Fruit fly (Drosophila melanogaster) whole organism, embryonic: Measurements from ENCODE around the gene CG13671.

Experiments
- Atf6 ChIP-seq: fragments of 200-800 bp; sonication (Bioruptor generic); IDR thresholded peaks from 2 replicates; pipeline ENCODE4 v1.3.6; 2022; ENCODE audit warnings: missing biosample characterization, missing genetic modification characterization
- Bdp1 ChIP-seq: fragments of 200-800 bp; sonication (Bioruptor generic); optimal IDR thresholded peaks from 3 replicates; lab custom pipeline; 2016; ENCODE audit warnings: missing biosample characterization, missing genetic modification characterization
- CG10321 ChIP-seq: fragments of 200-800 bp; sonication (Bioruptor generic); IDR thresholded peaks from 2 replicates; pipeline ENCODE4 v1.3.6; 2022; ENCODE audit warnings: missing biosample characterization, missing genetic modification characterization
- CG11504 ChIP-seq: fragments of 200-800 bp; sonication (Bioruptor generic); optimal IDR thresholded peaks from 3 replicates; lab custom pipeline; 2019; ENCODE audit warnings: missing biosample characterization, mild to moderate bottlenecking, missing genetic modification characterization, moderate library complexity
- CG12391 ChIP-seq: fragments of 200-800 bp; sonication (Bioruptor generic); optimal IDR thresholded peaks from 3 replicates; lab custom pipeline; 2018; ENCODE audit warnings: missing biosample characterization, mild to moderate bottlenecking, missing genetic modification characterization, moderate library complexity
- CG13296 ChIP-seq: fragments of 200-800 bp; sonication (Bioruptor generic); optimal IDR thresholded peaks from 3 replicates; lab custom pipeline; 2018; ENCODE audit warnings: missing biosample characterization, mild to moderate bottlenecking, missing genetic modification characterization
- CG13424 ChIP-seq: fragments of 200-800 bp; sonication (Bioruptor generic); optimal IDR thresholded peaks from 2 replicates; lab custom pipeline; 2019; ENCODE audit warnings: missing biosample characterization, mild to moderate bottlenecking, missing genetic modification characterization, moderate library complexity
- CG15479 ChIP-seq: fragments of 200-800 bp; sonication (Bioruptor generic); optimal IDR thresholded peaks from 3 replicates; lab custom pipeline; 2019; ENCODE audit warnings: missing biosample characterization, mild to moderate bottlenecking, missing genetic modification characterization, moderate library complexity
- CG17186 ChIP-seq: fragments of 200-800 bp; sonication (Bioruptor generic); optimal IDR thresholded peaks from 3 replicates; lab custom pipeline; 2017; ENCODE audit warnings: missing biosample characterization, missing genetic modification reagents, missing genetic modification characterization
- CG2712 ChIP-seq: fragments of 200-800 bp; optimal IDR thresholded peaks from 3 replicates; lab custom pipeline; 2019; ENCODE audit warnings: missing biosample characterization, mild to moderate bottlenecking, missing genetic modification characterization, moderate library complexity
- CG3281 ChIP-seq: fragments of 200-800 bp; sonication (Bioruptor generic); optimal IDR thresholded peaks from 3 replicates; lab custom pipeline; 2017; ENCODE audit warnings: missing biosample characterization, mild to moderate bottlenecking, missing genetic modification characterization
- CG3726 ChIP-seq: fragments of 200-800 bp; sonication (Bioruptor generic); IDR thresholded peaks from 3 replicates; pipeline ENCODE4, ENCODE4 v1.3.6; 2022; ENCODE audit warnings: missing biosample characterization, missing genetic modification characterization
- CG9932 ChIP-seq: fragments of 200-800 bp; sonication (Bioruptor generic); IDR thresholded peaks from 2 replicates; pipeline ENCODE4 v1.3.6; 2022; ENCODE audit warnings: missing biosample characterization, missing genetic modification characterization
- CoRest ChIP-seq: fragments of 200-800 bp; sonication (Bioruptor generic); optimal IDR thresholded peaks from 3 replicates; lab custom pipeline; 2018; ENCODE audit warnings: missing biosample characterization, mild to moderate bottlenecking, missing genetic modification characterization, moderate library complexity
- Dp ChIP-seq: fragments of 200-800 bp; sonication (Bioruptor generic); optimal IDR thresholded peaks from 2 replicates; lab custom pipeline; 2018; ENCODE audit warnings: missing biosample characterization, mild to moderate bottlenecking, missing genetic modification characterization, moderate library complexity
- Drgx ChIP-seq: fragments of 200-800 bp; sonication (Bioruptor generic); IDR thresholded peaks from 2 replicates; pipeline ENCODE4 v1.3.6; 2022; ENCODE audit warnings: missing biosample characterization, missing genetic modification characterization
- ERR ChIP-seq: fragments of 200-800 bp; sonication (Bioruptor generic); optimal IDR thresholded peaks from 2 replicates; lab custom pipeline; 2016; ENCODE audit warnings: missing biosample characterization, missing genetic modification characterization
- Ets65A ChIP-seq: fragments of 200-800 bp; sonication (Bioruptor generic); peaks from one replicate; lab custom pipeline; 2016; ENCODE audit warnings: missing biosample characterization, missing genetic modification characterization
- Hsf ChIP-seq: fragments of 200-800 bp; sonication (Bioruptor generic); optimal IDR thresholded peaks from 3 replicates; lab custom pipeline; 2016; ENCODE audit warnings: missing biosample characterization, missing genetic modification characterization
- Mad ChIP-seq: fragments of 200-800 bp; sonication (Bioruptor generic); optimal IDR thresholded peaks from 2 replicates; lab custom pipeline; 2016; ENCODE audit warnings: missing biosample characterization, missing genetic modification characterization
- Med ChIP-seq: fragments of 200-800 bp; sonication (Bioruptor generic); peaks from one replicate; lab custom pipeline; 2016; ENCODE audit warnings: missing biosample characterization, missing genetic modification characterization, mild to moderate bottlenecking, inconsistent platforms, moderate library complexity
- Meics ChIP-seq: fragments of 200-800 bp; sonication (Bioruptor generic); optimal IDR thresholded peaks from 2 replicates; lab custom pipeline; 2017; ENCODE audit warnings: missing biosample characterization, mild to moderate bottlenecking, missing genetic modification characterization
- Sox100B ChIP-seq: fragments of 200-800 bp; sonication (Bioruptor generic); optimal IDR thresholded peaks from 3 replicates; lab custom pipeline; 2018; ENCODE audit warnings: missing biosample characterization, mild to moderate bottlenecking, missing genetic modification characterization
- Sox102F ChIP-seq: fragments of 200-800 bp; sonication (Bioruptor generic); optimal IDR thresholded peaks from 2 replicates; lab custom pipeline; 2018; ENCODE audit warnings: missing biosample characterization, mild to moderate bottlenecking, missing genetic modification characterization, moderate library complexity
- ase ChIP-seq: fragments of 200-800 bp; sonication (Bioruptor generic); IDR thresholded peaks from 3 replicates; pipeline ENCODE4 v1.3.6; 2022; ENCODE audit warnings: missing biosample characterization, missing genetic modification characterization
- croc ChIP-seq: fragments of 200-800 bp; sonication (Bioruptor generic); conservative IDR thresholded peaks from 3 replicates; pipeline ENCODE4 v1.3.6; 2022; ENCODE audit warnings: missing biosample characterization, missing genetic modification characterization
- fd96Cb ChIP-seq: fragments of 200-800 bp; sonication (Bioruptor generic); optimal IDR thresholded peaks from 2 replicates; lab custom pipeline; 2018; ENCODE audit warnings: missing biosample characterization, mild to moderate bottlenecking, missing genetic modification characterization, moderate library complexity
- gem ChIP-seq: fragments of 200-800 bp; sonication (Bioruptor generic); optimal IDR thresholded peaks from 2 replicates; lab custom pipeline; 2019; ENCODE audit warnings: missing biosample characterization, mild to moderate bottlenecking, missing genetic modification characterization, moderate library complexity
- grau ChIP-seq: fragments of 200-800 bp; optimal IDR thresholded peaks from 3 replicates; lab custom pipeline; 2019; ENCODE audit warnings: missing biosample characterization, mild to moderate bottlenecking, missing genetic modification characterization, moderate library complexity
- inv ChIP-seq: fragments of 200-800 bp; sonication (Bioruptor generic); IDR thresholded peaks from 2 replicates; pipeline ENCODE4 v1.3.6; 2022; ENCODE audit warnings: missing biosample characterization, missing genetic modification characterization; ENCODE audit not compliant: partially characterized antibody
- kay ChIP-seq: fragments of 200-800 bp; sonication (Bioruptor generic); optimal IDR thresholded peaks from 2 replicates; lab custom pipeline; 2016; ENCODE audit warnings: missing biosample characterization, missing genetic modification characterization
- lab ChIP-seq: fragments of 200-800 bp; sonication (Bioruptor generic); optimal IDR thresholded peaks from 3 replicates; lab custom pipeline; 2017; ENCODE audit warnings: missing biosample characterization, missing genetic modification characterization, mild to moderate bottlenecking, moderate library complexity, missing genetic modification reagents
- lmd ChIP-seq: fragments of 200-800 bp; sonication (Bioruptor generic); IDR thresholded peaks from 2 replicates; pipeline ENCODE4 v1.3.6; 2022; ENCODE audit warnings: missing biosample characterization, missing genetic modification characterization
- mam ChIP-seq: fragments of 200-800 bp; sonication (Bioruptor generic); optimal IDR thresholded peaks from 3 replicates; lab custom pipeline; 2016; ENCODE audit warnings: missing biosample characterization, missing genetic modification characterization
- nmo ChIP-seq: fragments of 200-800 bp; sonication (Bioruptor generic); optimal IDR thresholded peaks from 2 replicates; lab custom pipeline; 2018; ENCODE audit warnings: missing biosample characterization, mild to moderate bottlenecking, missing genetic modification characterization, moderate library complexity
- phol ChIP-seq: fragments of 200-800 bp; sonication (Bioruptor generic); optimal IDR thresholded peaks from 3 replicates; lab custom pipeline; 2018; ENCODE audit warnings: missing biosample characterization, mild to moderate bottlenecking, missing genetic modification characterization, moderate library complexity
- row ChIP-seq: fragments of 200-800 bp; sonication (Bioruptor generic); IDR thresholded peaks from 3 replicates; pipeline ENCODE4 v1.3.6; 2022; ENCODE audit warnings: missing biosample characterization, missing genetic modification characterization
- sc ChIP-seq, 3 experiments: fragments of >200 bp in 2 of 3; fragments of 200-800 bp in 1 of 3; sonication (Bioruptor generic) in 1 of 3; optimal IDR thresholded peaks; 2 replicates in 2 of 3; 3 replicates in 1 of 3; lab custom pipeline; 2017; ENCODE audit warnings: mild to moderate bottlenecking in 1 of 3, missing biosample characterization in 1 of 3, missing genetic modification characterization in 1 of 3, missing genetic modification reagents in 1 of 3
- sd ChIP-seq: fragments of 200-800 bp; sonication (Bioruptor generic); optimal IDR thresholded peaks from 3 replicates; lab custom pipeline; 2018; ENCODE audit warnings: missing biosample characterization, mild to moderate bottlenecking, missing genetic modification characterization, moderate library complexity
- sens ChIP-seq: fragments of 200-800 bp; sonication (Bioruptor generic); peaks from one replicate; lab custom pipeline; 2016; ENCODE audit warnings: missing biosample characterization, missing genetic modification characterization
- sim ChIP-seq: fragments of 200-800 bp; sonication (Bioruptor generic); IDR thresholded peaks from 2 replicates; pipeline ENCODE4 v1.3.6; 2022; ENCODE audit warnings: missing biosample characterization, missing genetic modification characterization
- sisA ChIP-seq: fragments of 200-800 bp; sonication (Bioruptor generic); IDR thresholded peaks from 2 replicates; pipeline ENCODE4 v1.3.6; 2022; ENCODE audit warnings: missing biosample characterization, missing genetic modification characterization
- sug ChIP-seq: fragments of 200-800 bp; optimal IDR thresholded peaks from 2 replicates; lab custom pipeline; 2019; ENCODE audit warnings: missing biosample characterization, mild to moderate bottlenecking, missing genetic modification characterization, moderate library complexity
- trem ChIP-seq: fragments of 200-800 bp; optimal IDR thresholded peaks from 3 replicates; lab custom pipeline; 2019; ENCODE audit warnings: missing biosample characterization, mild to moderate bottlenecking, missing genetic modification characterization, moderate library complexity
- trh ChIP-seq: fragments of 200-800 bp; sonication (Bioruptor generic); optimal IDR thresholded peaks from 2 replicates; lab custom pipeline; 2016; ENCODE audit warnings: missing biosample characterization, missing genetic modification characterization
- unpg ChIP-seq: fragments of 200-800 bp; sonication (Bioruptor generic); optimal IDR thresholded peaks from 3 replicates; lab custom pipeline; 2018; ENCODE audit warnings: missing biosample characterization, mild to moderate bottlenecking, missing genetic modification characterization, moderate library complexity

CG13671 gene

dm6 chr3L:8285773-8286172 is 14.1 kb upstream of the CG13671 start (continued):
- peak; percentile 12 for TF ChIP-seq Sox100B (GFP tag; lab: Kevin White, UChicago)

- TF ChIP-seq trh (GFP tag; lab: Kevin White, UChicago) (no peak), Ets65A (GFP tag; lab: Kevin White, UChicago) (peak; percentile 4), row (GFP tag; lab: Robert Waterston, UW) (0 out of 3 replicates have a peak, but pooled peaks have one; percentile 14), Drgx (GFP tag; lab: Robert Waterston, UW) (0 out of 2 replicates have a peak, but pooled peaks have one; percentile 18)
Observed at dm6 chr3L:8286397-8286796, 13.5 kb upstream of the CG13671 start.

- peak; percentile 56 for TF ChIP-seq gem (tag; lab: Kevin White, UChicago)
- peak; percentile 33 for TF ChIP-seq sug
- TF ChIP-seq CoRest = peak; percentile 30
- TF ChIP-seq CG10321 (GFP tag; lab: Robert Waterston, UW) = no peak
- peak; percentile 25 for TF ChIP-seq CG13296 (GFP tag; lab: Kevin White, UChicago)
- TF ChIP-seq CG11504 (tag; lab: Kevin White, UChicago) = peak; percentile 36
- TF ChIP-seq Dp = no peak
- peak; percentile 51 for TF ChIP-seq row (GFP tag; lab: Robert Waterston, UW)
- TF ChIP-seq phol (tag; lab: Kevin White, UChicago) = peak; percentile 2
- peak; percentile 51 for TF ChIP-seq sd (tag; lab: Kevin White, UChicago)
- TF ChIP-seq Meics (GFP tag; lab: Kevin White, UChicago) = peak; percentile 20
- peak; percentile 34; the same call in 1 of the 2 replicates for TF ChIP-seq CG9932
- TF ChIP-seq CG15479 (GFP tag; lab: Kevin White, UChicago) = no peak
- TF ChIP-seq sens (GFP tag; lab: Kevin White, UChicago) = peak; percentile 62
- TF ChIP-seq Hsf (GFP tag; lab: Kevin White, UChicago) = peak; percentile 31
- TF ChIP-seq croc = no peak
- TF ChIP-seq CG13424 (tag; lab: Kevin White, UChicago) = peak; percentile 36
- TF ChIP-seq sc (optimal IDR thresholded peaks at IDR 0.05; lab: Kevin White, UChicago) = no peak
- TF ChIP-seq sc (GFP tag; optimal IDR thresholded peaks at IDR 0.05; lab: Kevin White, UChicago) = no peak
- peak; percentile 10 for TF ChIP-seq CG2712
- no peak for TF ChIP-seq trh (GFP tag; lab: Kevin White, UChicago)
- peak; percentile 12 for TF ChIP-seq CG12391 (tag; lab: Kevin White, UChicago)
- peak; percentile 30 for TF ChIP-seq unpg (GFP tag; lab: Kevin White, UChicago)
- no peak for TF ChIP-seq ERR (GFP tag; lab: Kevin White, UChicago)
- peak; percentile 49 for TF ChIP-seq Med
- TF ChIP-seq ase (GFP tag; lab: Robert Waterston, UW) = 0 out of 3 replicates have a peak, but pooled peaks have one; percentile 19
- peak; percentile 35; the same call in 1 of the 2 replicates for TF ChIP-seq lmd (GFP tag; lab: Robert Waterston, UW)
- TF ChIP-seq CG3726 (GFP tag; lab: Robert Waterston, UW) = no peak
- TF ChIP-seq lab (GFP tag; lab: Kevin White, UChicago) = peak; percentile 55
- peak; percentile 52 for TF ChIP-seq Sox102F (GFP tag; lab: Kevin White, UChicago)
- peak; percentile 58 for TF ChIP-seq Atf6 (GFP tag; lab: Robert Waterston, UW)
- TF ChIP-seq sim (GFP tag; lab: Robert Waterston, UW) = no peak
- no peak for TF ChIP-seq inv (GFP tag; lab: Robert Waterston, UW)
- TF ChIP-seq mam (GFP tag; lab: Kevin White, UChicago) = peak; percentile 24
- TF ChIP-seq grau (tag; lab: Kevin White, UChicago) = peak; percentile 74
- TF ChIP-seq Mad = no peak
- TF ChIP-seq sisA = no peak
- peak; percentile 43 for TF ChIP-seq kay (GFP tag; lab: Kevin White, UChicago)
- TF ChIP-seq fd96Cb (tag; lab: Kevin White, UChicago) = peak; percentile 2
- TF ChIP-seq trem (tag; lab: Kevin White, UChicago) = no peak
- TF ChIP-seq CG3281 (GFP tag; lab: Kevin White, UChicago) = peak; percentile 22
- no peak for TF ChIP-seq CG17186 (GFP tag; lab: Kevin White, UChicago)
- peak; percentile 16 for TF ChIP-seq nmo (GFP tag; lab: Kevin White, UChicago)
- TF ChIP-seq Bdp1 (GFP tag; lab: Kevin White, UChicago) = no peak
Observed at dm6 chr3L:8288396-8288795, 11.5 kb upstream of the CG13671 start.
